Fruit fly (Drosophila melanogaster) whole organism, adult: ENCODE data around the gene amos.

ENCODE experiments used
- CG12768 ChIP-seq: fragments of 200-800 bp; sonication (Bioruptor generic); optimal IDR thresholded peaks from 2 replicates; lab custom pipeline; 2017; ENCODE audit warnings: missing biosample characterization, missing genetic modification characterization, mild to moderate bottlenecking, moderate library complexity, missing genetic modification reagents
- CG33017 ChIP-seq: fragments of 200-800 bp; sonication (Bioruptor generic); optimal IDR thresholded peaks from 2 replicates; lab custom pipeline; 2018; ENCODE audit warnings: missing biosample characterization, mild to moderate bottlenecking, missing genetic modification characterization, moderate library complexity
- CG5204 ChIP-seq: fragments of 200-800 bp; sonication (Bioruptor generic); optimal IDR thresholded peaks from 2 replicates; lab custom pipeline; 2016; ENCODE audit warnings: missing biosample characterization, missing genetic modification characterization
- Clk ChIP-seq: fragments of 200-800 bp; sonication (Bioruptor generic); optimal IDR thresholded peaks from 2 replicates; lab custom pipeline; 2017; ENCODE audit warnings: missing biosample characterization, missing genetic modification characterization
- Crg-1 ChIP-seq: fragments of 200-800 bp; sonication (Bioruptor generic); optimal IDR thresholded peaks from 2 replicates; lab custom pipeline; 2016; ENCODE audit warnings: missing biosample characterization, missing genetic modification characterization
- bab1 ChIP-seq: fragments of 200-800 bp; sonication (Bioruptor generic); optimal IDR thresholded peaks from 3 replicates; lab custom pipeline; 2019; ENCODE audit warnings: missing biosample characterization, mild to moderate bottlenecking, missing genetic modification characterization, moderate library complexity
- cic ChIP-seq: fragments of 200-800 bp; sonication (Bioruptor generic); optimal IDR thresholded peaks from 2 replicates; lab custom pipeline; 2017; ENCODE audit warnings: missing biosample characterization, mild to moderate bottlenecking, missing genetic modification characterization, moderate library complexity
- kay ChIP-seq: fragments of 200-800 bp; sonication (Bioruptor generic); peaks from one replicate; lab custom pipeline; 2016; ENCODE audit warnings: missing biosample characterization, missing genetic modification characterization, borderline replicate concordance
- ovo ChIP-seq: fragments of 200-800 bp; sonication (Bioruptor generic); optimal IDR thresholded peaks from 2 replicates; lab custom pipeline; 2016; ENCODE audit warnings: missing biosample characterization, missing genetic modification characterization
- tj ChIP-seq: fragments of 200-800 bp; sonication (Bioruptor generic); optimal IDR thresholded peaks from 3 replicates; lab custom pipeline; 2017; ENCODE audit warnings: missing biosample characterization, mild to moderate bottlenecking, missing genetic modification characterization, moderate library complexity
- toe ChIP-seq: fragments of 200-800 bp; sonication (Bioruptor generic); optimal IDR thresholded peaks from 2 replicates; lab custom pipeline; 2016; ENCODE audit warnings: missing biosample characterization, missing genetic modification characterization

dm6 chr2L:18561018-18561417, 35.7 kb downstream of the amos start:
- no peak for TF ChIP-seq Crg-1
- TF ChIP-seq ovo, result no peak
- TF ChIP-seq Clk (GFP tag; lab: Kevin White, UChicago), result no peak
- no peak for TF ChIP-seq CG12768 (GFP tag; lab: Kevin White, UChicago)
- no peak for TF ChIP-seq tj (GFP tag; lab: Kevin White, UChicago)
- TF ChIP-seq CG5204 (GFP tag; lab: Kevin White, UChicago), result no peak
- TF ChIP-seq toe (GFP tag; lab: Kevin White, UChicago), result no peak
- TF ChIP-seq cic, result peak; percentile 17
- TF ChIP-seq CG33017, result no peak
- TF ChIP-seq kay, result peak; percentile 56
- TF ChIP-seq bab1, result no peak
